Worm (Caenorhabditis elegans): ENCODE data around the gene nhr-232.

- TF ChIP-seq W03F9.2 (tag; optimal IDR thresholded peaks at IDR 0.05) (no peak), dao-5 (tag; optimal IDR thresholded peaks at IDR 0.05) (no peak), him-1 (tag; optimal IDR thresholded peaks at IDR 0.05) (no peak)
Observed at ce11 chrV:10212627-10213026, 43.3 kb upstream of the nhr-232 start, which contains the start of gene hpo-40.
